Fruit fly (Drosophila melanogaster): ENCODE results near the gene dsx.

dsx gene

DNA sequence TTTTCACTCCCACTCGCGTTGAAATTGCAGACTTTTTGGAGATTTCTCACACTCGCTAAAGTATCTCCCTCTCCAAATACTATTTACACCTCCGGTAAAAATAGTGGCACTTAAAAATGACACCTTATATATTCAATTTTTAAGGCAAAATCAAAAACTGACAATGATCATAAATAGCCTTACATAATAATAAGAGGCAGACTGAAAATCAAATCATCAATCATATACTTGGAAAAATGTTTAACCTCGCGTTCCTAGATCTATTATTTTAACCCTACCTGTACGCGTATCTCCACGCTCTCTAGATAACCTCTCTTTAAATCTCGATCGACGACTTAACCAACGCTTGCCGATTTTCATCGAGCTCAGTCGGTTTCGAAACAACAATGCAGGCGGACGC, 71.8 kb downstream of the dsx start (continued):
- peak; percentile 82 for TF ChIP-seq CG10631 (GFP tag; optimal IDR thresholded peaks at IDR 0.05)
- TF ChIP-seq Sox15 (GFP tag; optimal IDR thresholded peaks at IDR 0.05) = peak; percentile 55
- peak; percentile 75 for TF ChIP-seq acj6 (GFP tag; optimal IDR thresholded peaks at IDR 0.05)
- TF ChIP-seq lz (GFP tag; optimal IDR thresholded peaks at IDR 0.05) = peak; percentile 62
- TF ChIP-seq CG16779 (tag; optimal IDR thresholded peaks at IDR 0.05) = no peak
- no peak for TF ChIP-seq Blimp-1 (GFP tag; optimal IDR thresholded peaks at IDR 0.05)
- TF ChIP-seq CG1621 (tag; optimal IDR thresholded peaks at IDR 0.05) = peak; percentile 83
- no peak for TF ChIP-seq vri (GFP tag; optimal IDR thresholded peaks at IDR 0.05)
- TF ChIP-seq Gug (GFP tag; IDR thresholded peaks at IDR 0.05) = peak; percentile 89
- TF ChIP-seq cyc (GFP tag; optimal IDR thresholded peaks at IDR 0.05) = peak; percentile 55
- peak; percentile 87 for TF ChIP-seq CG3032 (tag; optimal IDR thresholded peaks at IDR 0.05)
- peak; percentile 49 for TF ChIP-seq topi (GFP tag; optimal IDR thresholded peaks at IDR 0.05)
- TF ChIP-seq CG10669 (GFP tag; optimal IDR thresholded peaks at IDR 0.05) = peak; percentile 89
- peak; percentile 83 for TF ChIP-seq CG8632 (GFP tag; optimal IDR thresholded peaks at IDR 0.05)
- no peak for TF ChIP-seq CG31627 (GFP tag; optimal IDR thresholded peaks at IDR 0.05)
- TF ChIP-seq Lpt (GFP tag; optimal IDR thresholded peaks at IDR 0.05) = peak; percentile 94
- peak; percentile 90 for TF ChIP-seq Eip75B (GFP tag; optimal IDR thresholded peaks at IDR 0.05)
- peak; percentile 36 for TF ChIP-seq esn (GFP tag; optimal IDR thresholded peaks at IDR 0.05)
- TF ChIP-seq CG6808 (GFP tag; optimal IDR thresholded peaks at IDR 0.05) = no peak
- TF ChIP-seq fkh (GFP tag; optimal IDR thresholded peaks at IDR 0.05) = peak; percentile 55
- peak; percentile 96 for TF ChIP-seq dsx (GFP tag; optimal IDR thresholded peaks at IDR 0.05; ENCODE audit: poor library complexity, severe bottlenecking)
- peak; percentile 81 for TF ChIP-seq CG11294 (GFP tag; IDR thresholded peaks at IDR 0.05)
- no peak for TF ChIP-seq Ets21C (GFP tag; optimal IDR thresholded peaks at IDR 0.05)
- peak; percentile 85 for TF ChIP-seq achi (GFP tag; optimal IDR thresholded peaks at IDR 0.05)
- no peak for TF ChIP-seq CG3919 (GFP tag; optimal IDR thresholded peaks at IDR 0.05)
- TF ChIP-seq Hr4 (GFP tag; optimal IDR thresholded peaks at IDR 0.05) = peak; percentile 93
- peak; percentile 92 for TF ChIP-seq CG32006 (GFP tag; optimal IDR thresholded peaks at IDR 0.05)
- peak; percentile 36 for TF ChIP-seq CG6854 (GFP tag; optimal IDR thresholded peaks at IDR 0.05)
- peak; percentile 85 for TF ChIP-seq CG8319 (GFP tag; optimal IDR thresholded peaks at IDR 0.05)
- no peak for TF ChIP-seq salr (GFP tag; optimal IDR thresholded peaks at IDR 0.05)
- TF ChIP-seq CG8119 (GFP tag; IDR thresholded peaks at IDR 0.05) = peak; percentile 96

- TF ChIP-seq CG32006 (GFP tag; optimal IDR thresholded peaks at IDR 0.05) = peak; percentile 52
- peak; percentile 79 for TF ChIP-seq Eip78C (GFP tag)
- TF ChIP-seq CG4318 (GFP tag; optimal IDR thresholded peaks at IDR 0.05) = peak; percentile 22
- peak; percentile 12 for TF ChIP-seq Hr4 (GFP tag; optimal IDR thresholded peaks at IDR 0.05)
- TF ChIP-seq CG1621 (tag; optimal IDR thresholded peaks at IDR 0.05) = peak; percentile 37
- TF ChIP-seq achi (GFP tag; optimal IDR thresholded peaks at IDR 0.05) = peak; percentile 0
- no peak for TF ChIP-seq CG3919 (GFP tag; optimal IDR thresholded peaks at IDR 0.05)
- TF ChIP-seq Eip75B (GFP tag; optimal IDR thresholded peaks at IDR 0.05) = peak; percentile 33
- TF ChIP-seq CG11294 (GFP tag; IDR thresholded peaks at IDR 0.05) = no peak
- TF ChIP-seq spab (GFP tag; optimal IDR thresholded peaks at IDR 0.05) = no peak
- peak in 1 of 2 experiments; percentile 38 for TF ChIP-seq salr (GFP tag; optimal IDR thresholded peaks at IDR 0.05)
- peak; percentile 13 for TF ChIP-seq pdm3 (GFP tag; optimal IDR thresholded peaks at IDR 0.05)
- TF ChIP-seq CG6276 (GFP tag; optimal IDR thresholded peaks at IDR 0.05) = peak; percentile 8
- no peak for TF ChIP-seq dsx (GFP tag; optimal IDR thresholded peaks at IDR 0.05; ENCODE audit: poor library complexity, severe bottlenecking)
These were observed 72.6 kb downstream of the dsx start for dm6 chr3R:7894586-7894985.

DNA sequence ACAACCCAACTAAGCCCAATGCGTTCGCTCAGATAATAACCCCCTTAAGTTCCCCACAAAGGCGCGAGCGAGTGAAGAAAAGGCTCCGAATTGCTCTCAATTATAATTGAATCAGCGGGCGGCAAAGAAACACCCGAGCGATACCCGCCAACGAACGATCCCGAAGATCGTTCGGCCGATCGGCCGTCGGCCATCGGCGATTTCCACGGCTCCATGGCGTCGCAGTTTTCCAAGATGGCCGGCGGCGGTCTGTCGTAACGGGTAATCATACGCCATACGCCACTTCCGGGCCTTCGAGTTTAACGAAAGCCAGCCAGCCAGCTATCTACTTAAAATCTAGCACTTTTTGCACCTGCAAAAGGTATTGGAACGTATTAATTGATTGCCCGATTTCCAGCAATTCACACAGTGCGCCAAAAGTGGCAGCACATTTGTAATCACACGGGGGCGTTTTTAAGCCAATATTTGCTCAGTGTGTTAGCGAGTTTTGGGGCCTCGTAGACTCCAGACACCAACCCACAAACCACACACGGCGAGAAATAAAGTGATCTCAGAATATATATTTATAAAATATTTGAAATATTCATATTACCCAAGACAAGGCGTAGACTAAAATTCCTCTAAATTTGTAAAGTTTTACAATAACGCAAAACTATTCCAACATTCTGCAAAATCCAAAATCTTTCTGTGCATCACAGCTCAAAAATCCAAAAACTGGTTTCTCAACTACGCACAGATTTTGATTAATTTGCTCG, 74.8 kb downstream of the dsx start:
- TF ChIP-seq CG34406 (GFP tag; optimal IDR thresholded peaks at IDR 0.05) (no peak), CG7368 (GFP tag; optimal IDR thresholded peaks at IDR 0.05) (no peak), Ets96B (tag; optimal IDR thresholded peaks at IDR 0.05) (no peak), CG16779 (tag; optimal IDR thresholded peaks at IDR 0.05) (no peak), dac (GFP tag; optimal IDR thresholded peaks at IDR 0.05) (no peak), salr (GFP tag; optimal IDR thresholded peaks at IDR 0.05) (no peak), CG8119 (GFP tag; IDR thresholded peaks at IDR 0.05) (peak; percentile 81), Met (GFP tag; optimal IDR thresholded peaks at IDR 0.05) (no peak), lz (GFP tag; optimal IDR thresholded peaks at IDR 0.05) (no peak), Hr38 (GFP tag; optimal IDR thresholded peaks at IDR 0.05) (no peak), Hr4 (GFP tag; optimal IDR thresholded peaks at IDR 0.05) (peak; percentile 60), CG8632 (GFP tag; optimal IDR thresholded peaks at IDR 0.05) (no peak), CG8319 (GFP tag; optimal IDR thresholded peaks at IDR 0.05) (no peak), spab (GFP tag; optimal IDR thresholded peaks at IDR 0.05) (peak; percentile 29), Ets21C (GFP tag; optimal IDR thresholded peaks at IDR 0.05) (no peak), CG6854 (GFP tag; optimal IDR thresholded peaks at IDR 0.05) (peak; percentile 10), Sox102F (GFP tag; optimal IDR thresholded peaks at IDR 0.05) (no peak), CG3032 (tag; optimal IDR thresholded peaks at IDR 0.05) (peak; percentile 46), topi (GFP tag; optimal IDR thresholded peaks at IDR 0.05) (no peak), Eip78C (GFP tag) (peak; percentile 71), net (GFP tag; optimal IDR thresholded peaks at IDR 0.05) (peak; percentile 52), achi (GFP tag; optimal IDR thresholded peaks at IDR 0.05) (peak; percentile 54), fd85E (GFP tag; optimal IDR thresholded peaks at IDR 0.05) (no peak)
